Worm (Caenorhabditis elegans) whole organism, midembryonic: ENCODE measurements around the gene ins-22.

ENCODE experiments used
- T22C8.4 ChIP-seq: fragments of 200-800 bp; sonication (Bioruptor generic); IDR thresholded peaks from 2 replicates; pipeline ENCODE4 v1.3.6; 2022; ENCODE audit warnings: missing genetic modification characterization, missing compliant biosample characterization
- cog-1 ChIP-seq: sonication (generic microtip); optimal IDR thresholded peaks from 2 replicates; lab custom pipeline; 2016; ENCODE audit warnings: missing genetic modification characterization, missing compliant biosample characterization
- flt-1 ChIP-seq: fragments of 200-800 bp; sonication (Bioruptor generic); IDR thresholded peaks from 2 replicates; pipeline ENCODE4 v1.3.6; 2022; ENCODE audit warnings: missing genetic modification characterization, missing compliant biosample characterization
- klf-2 ChIP-seq: fragments of 200-800 bp; sonication (Bioruptor generic); conservative IDR thresholded peaks from 2 replicates; pipeline ENCODE4 v1.3.6; 2022; ENCODE audit warnings: missing genetic modification reagents, missing genetic modification characterization, missing compliant biosample characterization
- med-1 ChIP-seq: sonication (generic microtip); optimal IDR thresholded peaks from 2 replicates; lab custom pipeline; 2017; ENCODE audit warnings: missing genetic modification characterization, mild to moderate bottlenecking, missing compliant biosample characterization, antibody characterized with exemption, missing genetic modification reagents; ENCODE audit not compliant: insufficient read depth
- ref-1 ChIP-seq: fragments of 200-800 bp; sonication (Bioruptor generic); conservative IDR thresholded peaks from 2 replicates; pipeline ENCODE4 v1.3.6; 2022; ENCODE audit warnings: missing genetic modification reagents, missing genetic modification characterization, missing compliant biosample characterization
- tab-1 ChIP-seq: fragments of 200-800 bp; sonication (Bioruptor generic); IDR thresholded peaks from 2 replicates; pipeline ENCODE4 v1.3.6; 2022; ENCODE audit warnings: missing genetic modification characterization, missing compliant biosample characterization
- ztf-23 ChIP-seq: fragments of 200-800 bp; sonication (Bioruptor generic); IDR thresholded peaks from 2 replicates; pipeline ENCODE4 v1.3.6; 2022; ENCODE audit warnings: missing genetic modification reagents, missing genetic modification characterization, missing compliant biosample characterization

- no peak for TF ChIP-seq cog-1 (tag; lab: Kevin White, UChicago)
- TF ChIP-seq klf-2 (GFP tag; lab: Robert Waterston, UW) = no peak
- no peak for TF ChIP-seq med-1 (GFP tag; lab: Kevin White, UChicago)
- no peak for TF ChIP-seq ztf-23
- TF ChIP-seq flt-1 = no peak
- TF ChIP-seq ref-1 (GFP tag; lab: Robert Waterston, UW) = no peak
- TF ChIP-seq tab-1 (GFP tag; lab: Robert Waterston, UW) = no peak
- no peak for TF ChIP-seq T22C8.4 (GFP tag; lab: Robert Waterston, UW)
These were observed 8.1 kb upstream of the ins-22 start for ce11 chrIII:10018007-10018406.
